Worm (Caenorhabditis elegans) whole organism, young adult: ENCODE measurements around the gene C03G6.6.

Experiments used
- D2030.7 ChIP-seq: fragments of 200-800 bp; sonication (Bioruptor generic); IDR thresholded peaks from 2 replicates; pipeline ENCODE4 v1.3.6; 2022; ENCODE audit warnings: missing genetic modification reagents, missing genetic modification characterization, missing compliant biosample characterization
- F57C9.4 ChIP-seq: sonication (generic microtip); optimal IDR thresholded peaks from 2 replicates; lab custom pipeline; 2017; ENCODE audit warnings: mild to moderate bottlenecking, missing genetic modification characterization, missing compliant biosample characterization
- K11D2.4 ChIP-seq: fragments of 200-800 bp; sonication (Bioruptor generic); IDR thresholded peaks from 2 replicates; pipeline ENCODE4 v1.3.6; 2022; ENCODE audit warnings: missing genetic modification reagents, missing genetic modification characterization, missing compliant biosample characterization
- Y53G8AR.9 ChIP-seq: fragments of 200-800 bp; sonication (Bioruptor generic); conservative IDR thresholded peaks from 2 replicates; pipeline ENCODE4 v1.3.6; 2022; ENCODE audit warnings: missing genetic modification reagents, missing genetic modification characterization, missing compliant biosample characterization
- atf-7 ChIP-seq: sonication (generic microtip); optimal IDR thresholded peaks from 2 replicates; lab custom pipeline; 2017; ENCODE audit warnings: mild to moderate bottlenecking, missing genetic modification characterization, missing compliant biosample characterization
- attf-5 ChIP-seq: fragments of 200-800 bp; sonication (Bioruptor generic); optimal IDR thresholded peaks from 2 replicates; lab custom pipeline; 2018; ENCODE audit warnings: mild to moderate bottlenecking, missing genetic modification characterization, missing compliant biosample characterization
- bed-1 ChIP-seq: fragments of 200-800 bp; sonication (Bioruptor generic); IDR thresholded peaks from 2 replicates; pipeline ENCODE4 v1.3.6; 2022; ENCODE audit warnings: missing genetic modification reagents, missing genetic modification characterization, missing compliant biosample characterization
- ekl-4 ChIP-seq: fragments of 200-800 bp; sonication (Bioruptor generic); IDR thresholded peaks from 2 replicates; pipeline ENCODE4 v1.3.6; 2022; ENCODE audit warnings: missing genetic modification reagents, missing genetic modification characterization, missing compliant biosample characterization
- gei-17 ChIP-seq: fragments of 200-800 bp; sonication (Bioruptor generic); optimal IDR thresholded peaks from 2 replicates; lab custom pipeline; 2018; ENCODE audit warnings: mild to moderate bottlenecking, missing genetic modification characterization, missing compliant biosample characterization
- hmg-20 ChIP-seq: fragments of 200-800 bp; sonication (Bioruptor generic); IDR thresholded peaks from 2 replicates; pipeline ENCODE4 v1.3.6; 2022; ENCODE audit warnings: missing genetic modification reagents, missing genetic modification characterization, missing compliant biosample characterization
- hsf-1 ChIP-seq: fragments of 200-800 bp; sonication (Bioruptor generic); IDR thresholded peaks from 2 replicates; pipeline ENCODE4 v1.3.6; 2022; ENCODE audit warnings: missing genetic modification reagents, missing genetic modification characterization, missing compliant biosample characterization
- pha-4 ChIP-seq: fragments of 150-350 bp; sonication (generic microtip); optimal IDR thresholded peaks from 2 replicates; lab custom pipeline; 2014; ENCODE audit warnings: missing biosample characterization, missing genetic modification reagents, missing genetic modification characterization
- tlf-1 ChIP-seq: fragments of 200-800 bp; sonication (Bioruptor generic); optimal IDR thresholded peaks from 2 replicates; lab custom pipeline; 2018; ENCODE audit warnings: mild to moderate bottlenecking, missing genetic modification characterization, missing compliant biosample characterization

- TF ChIP-seq ekl-4 (GFP tag; lab: Robert Waterston, UW) (no peak), atf-7 (no peak), D2030.7 (GFP tag; lab: Robert Waterston, UW) (no peak), F57C9.4 (tag; lab: Kevin White, UChicago) (no peak), Y53G8AR.9 (GFP tag; lab: Robert Waterston, UW) (no peak), gei-17 (GFP tag; lab: Kevin White, UChicago) (no peak), attf-5 (GFP tag; lab: Kevin White, UChicago) (no peak), tlf-1 (GFP tag; lab: Kevin White, UChicago) (no peak), pha-4 (tag; lab: Kevin White, UChicago) (no peak), hmg-20 (GFP tag; lab: Robert Waterston, UW) (no peak), K11D2.4 (no peak), bed-1 (GFP tag; lab: Robert Waterston, UW) (no peak), hsf-1 (no peak)
Observed at ce11 chrV:7339831-7340230, 17.4 kb upstream of the C03G6.6 start, which contains the start of gene srh-187.
